Fruit fly (Drosophila melanogaster): Measurements from ENCODE around the gene CG6638.

CG6638 gene

DNA sequence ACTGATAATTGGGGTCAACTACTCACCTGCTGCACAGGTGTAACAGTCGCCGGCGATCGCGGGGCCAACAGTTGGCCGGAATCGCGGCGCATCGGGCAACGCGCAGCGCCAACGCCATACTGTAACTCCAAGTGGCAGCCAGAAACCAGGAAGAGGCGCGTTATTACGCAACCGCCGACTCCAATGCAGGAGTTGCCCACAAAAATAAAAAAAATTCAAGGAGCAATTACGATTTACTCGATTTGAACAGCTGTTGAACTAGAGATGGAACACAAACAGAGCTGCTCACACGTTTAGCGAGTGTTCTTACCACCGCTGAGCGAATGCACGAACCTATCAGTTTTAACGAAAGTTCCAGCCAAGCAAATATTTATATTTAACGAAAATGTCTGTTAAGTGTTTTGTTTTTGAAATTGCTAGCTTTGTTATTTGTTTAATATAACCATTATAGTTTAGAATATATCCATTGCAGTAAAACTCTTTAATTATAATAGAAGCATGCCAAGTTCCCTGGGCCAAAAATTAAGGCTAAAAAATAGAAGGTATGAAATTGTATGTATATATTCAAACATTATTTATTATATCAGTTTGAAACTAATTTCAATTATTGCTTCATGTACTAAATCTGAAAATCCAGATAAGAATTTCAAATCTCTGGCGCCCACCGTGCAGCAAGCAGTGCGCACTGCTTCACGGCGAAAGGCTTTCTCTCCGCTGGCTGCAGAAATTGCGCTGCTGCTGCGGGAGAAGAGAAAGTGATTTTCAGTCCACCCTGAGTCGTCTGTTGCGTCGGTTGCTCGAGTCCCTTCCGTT is 28.2 kb upstream of the CG6638 start, which contains the start of the genes CG5989 and CG6282 (continued):
- TF ChIP-seq mirr (GFP tag; optimal IDR thresholded peaks at IDR 0.05) (peak; percentile 17), tup (GFP tag; optimal IDR thresholded peaks at IDR 0.05) (no peak), NfI (GFP tag; optimal IDR thresholded peaks at IDR 0.05) (peak; percentile 12), CG4360 (GFP tag; IDR thresholded peaks at IDR 0.05) (no peak), kay (GFP tag; optimal IDR thresholded peaks at IDR 0.05) (no peak), Camta (GFP tag; optimal IDR thresholded peaks at IDR 0.05) (no peak), CG9437 (GFP tag; optimal IDR thresholded peaks at IDR 0.05) (peak; percentile 11), ken (GFP tag; IDR thresholded peaks at IDR 0.05) (peak; percentile 85), dan (GFP tag; IDR thresholded peaks at IDR 0.05) (no peak), CG16863 (GFP tag; optimal IDR thresholded peaks at IDR 0.05) (no peak), bab2 (GFP tag; optimal IDR thresholded peaks at IDR 0.05) (no peak), CG15073 (GFP tag; optimal IDR thresholded peaks at IDR 0.05) (no peak), CG12236 (GFP tag; optimal IDR thresholded peaks at IDR 0.05) (no peak), twi (tag; optimal IDR thresholded peaks at IDR 0.05) (no peak), CG15479 (GFP tag; optimal IDR thresholded peaks at IDR 0.05) (no peak), tll (GFP tag; optimal IDR thresholded peaks at IDR 0.05) (no peak), CG3726 (GFP tag; IDR thresholded peaks at IDR 0.05) (no peak), gem (tag; optimal IDR thresholded peaks at IDR 0.05) (peak; percentile 72), CG7556 (GFP tag; optimal IDR thresholded peaks at IDR 0.05) (peak; percentile 60), CG2678 (tag; optimal IDR thresholded peaks at IDR 0.05) (no peak), jumu (GFP tag; optimal IDR thresholded peaks at IDR 0.05) (no peak), CG34224 (GFP tag; IDR thresholded peaks at IDR 0.05; ENCODE audit: partially characterized antibody) (peak; percentile 52; the same call in 2 of the 3 replicates), btn (GFP tag; optimal IDR thresholded peaks at IDR 0.05) (no peak), CG8765 (GFP tag; IDR thresholded peaks at IDR 0.05) (no peak), Abd-B (GFP tag; optimal IDR thresholded peaks at IDR 0.05) (no peak), pho (GFP tag; optimal IDR thresholded peaks at IDR 0.05) (peak; percentile 31), Doc3 (GFP tag; IDR thresholded peaks at IDR 0.05; ENCODE audit: partially characterized antibody) (no peak), pum (GFP tag; optimal IDR thresholded peaks at IDR 0.05) (no peak), lov (optimal IDR thresholded peaks at IDR 0.05) (no peak), lov (GFP tag; IDR thresholded peaks at IDR 0.05) (peak; percentile 68), CG7745 (tag; optimal IDR thresholded peaks at IDR 0.05) (no peak), sima (GFP tag; optimal IDR thresholded peaks at IDR 0.05) (no peak), CrebB (tag; optimal IDR thresholded peaks at IDR 0.05) (no peak), CG12071 (GFP tag; optimal IDR thresholded peaks at IDR 0.05) (peak; percentile 15), CG34376 (GFP tag; optimal IDR thresholded peaks at IDR 0.05) (no peak), pros (GFP tag; optimal IDR thresholded peaks at IDR 0.05) (no peak), CG14441 (GFP tag; IDR thresholded peaks at IDR 0.05) (no peak), Sox100B (GFP tag; optimal IDR thresholded peaks at IDR 0.05) (no peak), CG9215 (GFP tag; IDR thresholded peaks at IDR 0.05) (no peak), otp (GFP tag; IDR thresholded peaks at IDR 0.05) (peak; percentile 53; the same call in 1 of the 3 replicates), CG32532 (GFP tag; IDR thresholded peaks at IDR 0.05) (no peak)
